Worm (Caenorhabditis elegans): ENCODE measurements around the gene copg-1.

ce11 chrIV:10174932-10175732 lies 23.4 kb downstream of the copg-1 start:
- TF ChIP-seq nhr-28 (tag; optimal IDR thresholded peaks at IDR 0.05) (no peak), snpc-4 (tag; optimal IDR thresholded peaks at IDR 0.05) (no peak), lin-13 (tag; optimal IDR thresholded peaks at IDR 0.05) (no peak), nhr-76 (tag; optimal IDR thresholded peaks at IDR 0.05) (no peak)
